Fruit fly (Drosophila melanogaster) S2 (cell line): ENCODE measurements around the gene Cda5.
A peak's percentile ranks its signal among the peaks of the same experiment; 100 is the strongest.

Source experiments
- CG8478 ChIP-seq: fragments of >200 bp; optimal IDR thresholded peaks from 2 replicates; lab custom pipeline; 2018
- CTCF ChIP-seq, 2 experiments: fragments of >200 bp; optimal IDR thresholded peaks; 2 replicates each; lab custom pipeline; 2018

Cda5 gene

DNA sequence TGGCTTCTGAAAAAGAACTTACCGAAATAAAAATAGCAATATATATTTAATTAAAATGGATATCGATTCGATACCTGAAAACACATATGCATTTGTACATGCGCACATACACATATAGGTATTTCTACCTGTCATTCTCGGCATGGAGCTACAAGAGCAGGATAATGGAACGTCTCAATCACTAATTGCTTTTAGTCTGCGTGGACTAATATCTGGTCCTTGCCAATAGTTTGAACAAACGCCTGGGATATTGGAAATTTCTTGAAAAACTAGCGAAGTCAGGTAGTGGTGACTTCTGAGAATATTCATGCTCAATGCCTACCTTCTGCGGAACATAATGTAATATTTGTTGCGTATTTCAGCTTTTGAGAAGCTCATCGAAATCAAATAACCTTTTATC, 24.0 kb upstream of the Cda5 start:
- TF ChIP-seq CG8478 (lab: Kevin White, UChicago) = no peak
- TF ChIP-seq CTCF (optimal IDR thresholded peaks at IDR 0.05; lab: Kevin White, UChicago) = no peak

- TF ChIP-seq CTCF (optimal IDR thresholded peaks at IDR 0.05; lab: Kevin White, UChicago) = no peak
- TF ChIP-seq CG8478 (lab: Kevin White, UChicago) = no peak
Measured at dm6 chr2L:88528-88927, 23.3 kb upstream of the Cda5 start.

DNA sequence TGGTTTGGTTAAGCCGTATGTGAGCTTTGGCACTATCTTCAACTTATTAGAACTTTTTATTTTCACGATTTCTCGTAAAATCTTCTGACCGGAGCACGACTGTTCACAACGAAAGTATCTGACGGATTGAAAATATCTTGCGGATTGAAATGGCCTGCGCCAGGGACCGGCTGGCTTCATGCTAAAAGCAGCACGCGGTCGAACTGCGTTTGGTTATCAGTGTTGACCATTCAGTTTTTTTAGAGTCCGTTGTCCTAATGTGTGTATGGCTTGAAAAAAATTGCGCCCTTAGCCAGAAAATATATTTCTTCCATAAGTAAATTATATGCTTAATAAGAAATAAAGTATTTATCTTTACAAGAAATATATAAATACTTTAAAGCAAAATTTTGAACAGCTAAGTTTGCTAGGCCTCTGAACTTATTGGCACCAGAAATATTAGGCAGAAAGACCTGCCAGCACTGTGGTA, 22.1 kb upstream of the Cda5 start, which contains the start of gene net:
Gene net, minus strand, starts transcription at position 133 of the 469 bp plus-strand sequence.
- no peak for TF ChIP-seq CG8478 (lab: Kevin White, UChicago)
- no peak for TF ChIP-seq CTCF (optimal IDR thresholded peaks at IDR 0.05; lab: Kevin White, UChicago)

dm6 chr2L:85701-86100, 20.5 kb upstream of the Cda5 start:
- TF ChIP-seq CTCF (optimal IDR thresholded peaks at IDR 0.05; lab: Kevin White, UChicago) (no peak), CG8478 (lab: Kevin White, UChicago) (no peak)

DNA sequence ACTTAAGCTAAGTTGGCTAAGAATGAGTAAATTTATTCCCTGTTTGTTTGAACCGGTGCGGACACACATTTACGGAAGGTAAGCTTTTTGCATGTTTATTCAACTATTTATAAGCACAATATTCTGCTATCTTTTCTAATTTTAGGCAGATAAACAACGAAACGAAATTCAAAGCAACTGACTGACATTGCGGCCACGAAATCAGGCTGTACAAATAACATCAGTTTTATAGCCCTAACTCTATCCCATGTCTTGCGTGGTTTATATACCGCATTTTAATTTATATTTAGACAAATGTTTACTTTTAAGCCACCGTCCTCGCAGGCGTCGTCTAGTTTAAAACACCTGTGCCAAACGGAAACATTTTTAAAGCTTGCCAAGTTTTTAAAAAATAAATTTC, 19.9 kb upstream of the Cda5 start:
- TF ChIP-seq CTCF (optimal IDR thresholded peaks at IDR 0.05; lab: Kevin White, UChicago) (no peak), CG8478 (lab: Kevin White, UChicago) (no peak)

dm6 chr2L:82080-82479, 16.9 kb upstream of the Cda5 start:
- TF ChIP-seq CTCF (optimal IDR thresholded peaks at IDR 0.05; lab: Kevin White, UChicago) (no peak), CG8478 (lab: Kevin White, UChicago) (no peak)

DNA sequence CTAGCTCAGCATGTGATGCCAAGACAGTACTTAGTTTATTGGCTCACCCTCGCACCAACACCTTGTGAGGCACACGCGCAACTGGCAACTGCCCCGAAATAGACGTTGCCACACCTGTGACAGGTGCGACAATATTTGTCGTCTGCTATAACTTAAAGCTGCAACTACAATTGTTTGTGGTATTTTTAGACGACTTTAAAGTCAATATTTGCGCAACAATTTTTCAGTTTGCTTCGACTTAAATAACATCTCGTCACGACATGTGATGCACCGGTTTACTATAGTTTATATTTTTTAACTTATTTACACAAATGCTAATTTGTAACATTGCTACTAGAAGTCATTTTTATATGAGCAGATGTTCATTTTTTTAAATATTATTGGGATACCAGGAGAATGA, 16.0 kb upstream of the Cda5 start:
- TF ChIP-seq CG8478 (lab: Kevin White, UChicago) (no peak), CTCF (optimal IDR thresholded peaks at IDR 0.05; lab: Kevin White, UChicago) (no peak)

DNA sequence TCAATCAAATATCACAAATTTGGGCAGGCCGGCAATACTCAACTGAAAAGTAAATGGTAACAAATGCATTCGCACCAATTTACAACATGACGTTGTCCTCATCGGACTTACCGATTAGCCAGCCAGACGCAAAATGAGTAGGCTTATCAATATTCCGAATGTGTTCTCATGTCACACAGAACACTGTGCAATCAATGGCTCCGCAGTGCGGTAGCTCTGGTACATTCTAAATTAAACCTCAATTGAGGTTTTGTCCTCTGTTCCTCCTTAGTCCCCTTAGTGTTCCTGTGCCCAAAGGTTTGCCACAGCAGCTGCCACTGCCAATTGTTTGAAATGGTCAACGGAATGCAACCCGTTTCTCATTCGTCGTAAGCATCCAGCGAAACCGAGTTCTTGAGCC, 13.6 kb upstream of the Cda5 start:
- TF ChIP-seq CTCF (optimal IDR thresholded peaks at IDR 0.05; lab: Kevin White, UChicago) (no peak), CG8478 (lab: Kevin White, UChicago) (no peak)

- no peak for TF ChIP-seq CG8478 (lab: Kevin White, UChicago)
- TF ChIP-seq CTCF (optimal IDR thresholded peaks at IDR 0.05; lab: Kevin White, UChicago) = no peak
Measured at dm6 chr2L:76048-76447, 10.8 kb upstream of the Cda5 start, which contains the start of gene CG11374. Gene CG11374, plus strand, starts transcription at chr2L:76348.

- no peak for TF ChIP-seq CG8478 (lab: Kevin White, UChicago)
- no peak for TF ChIP-seq CTCF (optimal IDR thresholded peaks at IDR 0.05; lab: Kevin White, UChicago)
Measured at dm6 chr2L:73760-74388, 8.7 kb upstream of the Cda5 start.

- TF ChIP-seq CTCF (optimal IDR thresholded peaks at IDR 0.05; lab: Kevin White, UChicago) = peak; percentile 59 to 62
- TF ChIP-seq CG8478 (lab: Kevin White, UChicago) = no peak
Measured at dm6 chr2L:72752-73435, 7.7 kb upstream of the Cda5 start.

dm6 chr2L:71869-72751, 6.9 kb upstream of the Cda5 start:
- TF ChIP-seq CTCF (optimal IDR thresholded peaks at IDR 0.05; lab: Kevin White, UChicago) (no peak), CG8478 (lab: Kevin White, UChicago) (no peak)

- TF ChIP-seq CTCF (optimal IDR thresholded peaks at IDR 0.05; lab: Kevin White, UChicago) (no peak), CG8478 (lab: Kevin White, UChicago) (no peak)
Measured at dm6 chr2L:71457-71856, 6.3 kb upstream of the Cda5 start, which contains the start of gene galectin. Gene galectin, plus strand, starts transcription at chr2L:71757.

DNA sequence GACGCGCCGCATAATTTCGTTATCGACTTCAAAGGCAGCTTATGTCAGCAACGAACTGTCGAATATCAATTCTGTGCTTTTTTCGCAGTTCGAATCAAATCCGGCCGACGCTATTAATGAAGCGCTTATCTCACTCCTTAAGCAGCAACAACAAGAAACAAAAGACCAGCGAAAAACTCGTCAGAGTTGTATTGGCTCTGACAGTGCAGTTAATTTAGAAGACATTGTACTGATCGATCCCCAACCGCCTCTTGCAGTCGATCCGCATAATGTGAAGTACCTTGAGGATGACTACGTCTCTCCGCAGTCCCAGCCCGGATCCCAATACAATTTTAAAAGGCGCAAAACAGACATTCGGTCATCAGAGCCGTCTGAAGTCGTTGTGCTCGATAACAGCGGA, 4.4 kb upstream of the Cda5 start:
- no peak for TF ChIP-seq CTCF (optimal IDR thresholded peaks at IDR 0.05; lab: Kevin White, UChicago)
- TF ChIP-seq CG8478 (lab: Kevin White, UChicago) = no peak

dm6 chr2L:67279-67657, 2.1 kb upstream of the Cda5 start:
- TF ChIP-seq CTCF (optimal IDR thresholded peaks at IDR 0.05; lab: Kevin White, UChicago) (no peak), CG8478 (lab: Kevin White, UChicago) (no peak)
